Worm (Caenorhabditis elegans) whole organism, early embryonic: ENCODE data around the gene K03A11.1.

Source experiments
- B0310.2 ChIP-seq: sonication (generic microtip); optimal IDR thresholded peaks from 2 replicates; lab custom pipeline; 2016; ENCODE audit warnings: mild to moderate bottlenecking, missing genetic modification characterization, missing compliant biosample characterization
- F13C5.2 ChIP-seq: sonication (generic microtip); optimal IDR thresholded peaks from 2 replicates; lab custom pipeline; 2017; ENCODE audit warnings: mild to moderate bottlenecking, missing genetic modification characterization, inconsistent platforms, missing compliant biosample characterization
- aly-1 ChIP-seq: sonication (generic microtip); optimal IDR thresholded peaks from 2 replicates; lab custom pipeline; 2016; ENCODE audit warnings: missing genetic modification characterization, missing compliant biosample characterization
- ama-1 ChIP-seq: fragments of 150-350 bp; optimal IDR thresholded peaks from 2 replicates; lab custom pipeline; 2014
- ceh-13 ChIP-seq: fragments of 200-800 bp; sonication (Bioruptor generic); optimal IDR thresholded peaks from 2 replicates; lab custom pipeline; 2018; ENCODE audit warnings: mild to moderate bottlenecking, missing genetic modification characterization, missing compliant biosample characterization
- ceh-36 ChIP-seq: sonication (generic microtip); optimal IDR thresholded peaks from 2 replicates; lab custom pipeline; 2016; ENCODE audit warnings: missing genetic modification characterization, inconsistent platforms, missing compliant biosample characterization
- ets-7 ChIP-seq: sonication (generic microtip); optimal IDR thresholded peaks from 2 replicates; lab custom pipeline; 2016; ENCODE audit warnings: missing genotype, missing genetic modification characterization, missing compliant biosample characterization
- flt-1 ChIP-seq: fragments of 200-800 bp; sonication (Bioruptor generic); IDR thresholded peaks from 2 replicates; pipeline ENCODE4 v1.3.6; 2022; ENCODE audit warnings: missing genetic modification characterization, missing compliant biosample characterization
- hmbx-1 ChIP-seq: sonication (generic microtip); optimal IDR thresholded peaks from 2 replicates; lab custom pipeline; 2016; ENCODE audit warnings: mild to moderate bottlenecking, missing genetic modification characterization, missing compliant biosample characterization
- hmg-4 ChIP-seq: fragments of 200-800 bp; sonication (Bioruptor generic); optimal IDR thresholded peaks from 2 replicates; lab custom pipeline; 2018; ENCODE audit warnings: mild to moderate bottlenecking, missing genetic modification characterization, missing compliant biosample characterization
- hnd-1 ChIP-seq: sonication (generic microtip); optimal IDR thresholded peaks from 2 replicates; lab custom pipeline; 2016; ENCODE audit warnings: missing genetic modification characterization, missing compliant biosample characterization
- pes-1 ChIP-seq: fragments of 200-800 bp; sonication (Bioruptor generic); IDR thresholded peaks from 2 replicates; pipeline ENCODE4 v1.3.6; 2022; ENCODE audit warnings: missing genetic modification reagents, missing genetic modification characterization, missing compliant biosample characterization
- scrt-1 ChIP-seq: fragments of 200-800 bp; sonication (Bioruptor generic); IDR thresholded peaks from 2 replicates; pipeline ENCODE4 v1.3.6; 2022; ENCODE audit warnings: missing genetic modification characterization, missing compliant biosample characterization
- sea-1 ChIP-seq: fragments of 200-800 bp; sonication (Bioruptor generic); conservative IDR thresholded peaks from 2 replicates; pipeline ENCODE4 v1.3.6; 2022; ENCODE audit warnings: missing genetic modification characterization, missing compliant biosample characterization
- tbx-11 ChIP-seq: fragments of 200-800 bp; sonication (Bioruptor generic); IDR thresholded peaks from 2 replicates; pipeline ENCODE4 v1.3.6; 2022; ENCODE audit warnings: missing genetic modification characterization, missing compliant biosample characterization
- tbx-37 ChIP-seq: fragments of 200-800 bp; sonication (Bioruptor generic); conservative IDR thresholded peaks from 2 replicates; pipeline ENCODE4 v1.3.6; 2022; ENCODE audit warnings: missing genetic modification reagents, missing genetic modification characterization, missing compliant biosample characterization
- tra-4 ChIP-seq: sonication (generic microtip); optimal IDR thresholded peaks from 2 replicates; lab custom pipeline; 2017; ENCODE audit warnings: missing genetic modification characterization, missing compliant biosample characterization

Gene K03A11.1

ce11 chrX:13077872-13078271 lies 26.4 kb downstream of the K03A11.1 start, which contains the start of gene K03A11.4:
Gene K03A11.4 (plus strand): TSS chrX:13078172.
- no peak for TF ChIP-seq B0310.2 (tag; lab: Kevin White, UChicago)
- TF ChIP-seq ets-7 = no peak
- no peak for TF ChIP-seq F13C5.2 (tag; lab: Kevin White, UChicago)
- no peak for TF ChIP-seq scrt-1
- no peak for TF ChIP-seq flt-1 (GFP tag; lab: Robert Waterston, UW)

DNA sequence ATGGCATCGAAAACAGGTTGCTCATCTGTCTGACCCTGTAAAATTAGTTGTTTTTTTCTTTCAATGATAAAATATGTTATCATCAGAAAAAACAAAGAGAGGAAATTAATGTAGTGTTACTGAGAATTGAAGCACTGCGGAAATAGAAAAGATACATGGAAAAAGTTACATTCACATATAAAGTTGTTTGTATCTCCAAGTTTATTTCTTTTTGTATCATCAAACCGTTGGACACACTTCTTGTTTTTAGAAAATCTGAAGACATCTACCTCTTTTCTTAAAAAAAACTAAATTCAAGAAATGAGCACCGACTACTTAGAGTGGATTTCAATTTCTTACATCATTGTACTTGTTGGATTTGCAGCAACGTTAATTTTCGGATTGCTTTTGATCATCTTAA lies 30.8 kb downstream of the K03A11.1 start, which contains the start of gene str-10:
Gene str-10, plus strand, starts transcription at position 301 of the 400 bp plus-strand sequence.
- TF ChIP-seq hnd-1 (tag; lab: Kevin White, UChicago) (no peak), aly-1 (tag; lab: Kevin White, UChicago) (no peak), tbx-37 (no peak), ceh-13 (GFP tag; lab: Kevin White, UChicago) (no peak), F13C5.2 (tag; lab: Kevin White, UChicago) (no peak), tra-4 (tag; lab: Kevin White, UChicago) (no peak), tbx-11 (GFP tag; lab: Robert Waterston, UW) (no peak)

DNA sequence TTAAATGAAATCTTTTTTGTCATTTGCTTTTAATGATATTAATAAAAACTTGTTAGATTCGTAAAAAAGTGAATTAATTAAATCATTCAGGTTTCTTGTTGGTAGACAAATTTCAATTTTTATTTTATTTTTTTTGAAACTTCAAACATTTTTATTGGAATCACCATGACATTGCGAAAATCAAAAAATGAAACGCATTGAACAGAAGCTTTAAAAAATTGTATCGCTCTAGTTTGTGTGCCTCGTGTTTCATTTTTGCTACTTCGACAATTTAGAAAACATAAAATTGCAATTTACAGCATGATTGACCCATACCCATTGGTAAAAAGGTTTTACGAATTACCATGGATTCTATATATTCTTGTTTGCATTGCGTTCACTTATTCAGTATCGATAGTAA lies 32.8 kb downstream of the K03A11.1 start, which contains the start of gene R03G8.1:
Gene R03G8.1, plus strand, starts transcription at position 301 of the 400 bp plus-strand sequence.
- no peak for TF ChIP-seq ceh-36 (tag; lab: Kevin White, UChicago)
- no peak for TF ChIP-seq tra-4 (tag; lab: Kevin White, UChicago)
- no peak for TF ChIP-seq aly-1 (tag; lab: Kevin White, UChicago)

ce11 chrX:13088539-13088938 lies 37.0 kb downstream of the K03A11.1 start:
- no peak for TF ChIP-seq aly-1 (tag; lab: Kevin White, UChicago)
- no peak for TF ChIP-seq B0310.2 (tag; lab: Kevin White, UChicago)
- no peak for TF ChIP-seq ceh-36 (tag; lab: Kevin White, UChicago)
- TF ChIP-seq tra-4 (tag; lab: Kevin White, UChicago) = no peak
- TF ChIP-seq flt-1 (GFP tag; lab: Robert Waterston, UW) = no peak
- no peak for TF ChIP-seq pes-1 (GFP tag; lab: Robert Waterston, UW)
- TF ChIP-seq hmg-4 = no peak
- TF ChIP-seq tbx-37 = no peak
- no peak for TF ChIP-seq tbx-11 (GFP tag; lab: Robert Waterston, UW)
- TF ChIP-seq hnd-1 (tag; lab: Kevin White, UChicago) = no peak
- TF ChIP-seq scrt-1 = no peak
- TF ChIP-seq sea-1 (GFP tag; lab: Robert Waterston, UW) = no peak
- TF ChIP-seq hmbx-1 (tag; lab: Kevin White, UChicago) = no peak
- no peak for TF ChIP-seq F13C5.2 (tag; lab: Kevin White, UChicago)

DNA sequence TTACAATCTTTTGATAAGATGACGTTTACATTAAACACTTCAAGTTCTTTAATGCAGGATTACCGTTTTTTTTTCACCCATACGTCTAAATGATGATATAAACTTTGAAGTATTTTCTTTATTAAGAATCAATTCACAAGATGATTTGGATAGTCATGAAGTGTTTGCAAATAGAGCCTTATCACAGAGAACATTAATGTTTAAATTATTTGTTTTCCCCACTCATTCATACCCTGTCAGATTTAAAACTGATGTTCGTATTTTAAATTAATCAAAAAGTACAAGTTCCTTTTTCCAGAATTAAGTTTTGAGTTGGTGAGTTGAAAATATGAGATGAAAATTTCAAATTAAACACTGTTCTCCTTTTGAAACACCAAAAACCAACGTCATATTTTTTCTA lies 39.2 kb downstream of the K03A11.1 start, which contains the start of gene R03G8.3:
Gene R03G8.3, plus strand, starts transcription at position 301 of the 400 bp plus-strand sequence.
- no peak for TF ChIP-seq hmbx-1 (tag; lab: Kevin White, UChicago)
- no peak for TF ChIP-seq tra-4 (tag; lab: Kevin White, UChicago)
- no peak for TF ChIP-seq tbx-37
- TF ChIP-seq sea-1 (GFP tag; lab: Robert Waterston, UW) = no peak
- TF ChIP-seq ceh-36 (tag; lab: Kevin White, UChicago) = no peak
- no peak for TF ChIP-seq scrt-1
- no peak for TF ChIP-seq B0310.2 (tag; lab: Kevin White, UChicago)
- TF ChIP-seq ama-1 = no peak
- no peak for TF ChIP-seq tbx-11 (GFP tag; lab: Robert Waterston, UW)
- TF ChIP-seq ceh-13 (GFP tag; lab: Kevin White, UChicago) = no peak
- TF ChIP-seq hmg-4 = no peak
- no peak for TF ChIP-seq hnd-1 (tag; lab: Kevin White, UChicago)
- TF ChIP-seq flt-1 (GFP tag; lab: Robert Waterston, UW) = no peak
- TF ChIP-seq pes-1 (GFP tag; lab: Robert Waterston, UW) = no peak
- TF ChIP-seq ets-7 = no peak

ce11 chrX:13091199-13091598 lies 39.7 kb downstream of the K03A11.1 start:
- no peak for TF ChIP-seq tbx-37
- TF ChIP-seq tra-4 (tag; lab: Kevin White, UChicago) = no peak
- no peak for TF ChIP-seq scrt-1
- TF ChIP-seq hmg-4 = no peak
- TF ChIP-seq aly-1 (tag; lab: Kevin White, UChicago) = no peak

ce11 chrX:13100410-13100809 lies 48.9 kb downstream of the K03A11.1 start, which contains the start of gene R03G8.6:
Gene R03G8.6 (minus strand): TSS chrX:13100510.
- TF ChIP-seq sea-1 (GFP tag; lab: Robert Waterston, UW) (no peak), aly-1 (tag; lab: Kevin White, UChicago) (no peak), B0310.2 (tag; lab: Kevin White, UChicago) (no peak), F13C5.2 (tag; lab: Kevin White, UChicago) (no peak), tbx-11 (GFP tag; lab: Robert Waterston, UW) (no peak), tbx-37 (no peak), hmg-4 (no peak), hmbx-1 (tag; lab: Kevin White, UChicago) (no peak), ceh-13 (GFP tag; lab: Kevin White, UChicago) (no peak), ama-1 (no peak), ceh-36 (tag; lab: Kevin White, UChicago) (no peak), hnd-1 (tag; lab: Kevin White, UChicago) (no peak), tra-4 (tag; lab: Kevin White, UChicago) (no peak), scrt-1 (no peak), flt-1 (GFP tag; lab: Robert Waterston, UW) (no peak), pes-1 (GFP tag; lab: Robert Waterston, UW) (no peak), ets-7 (no peak)

- no peak for TF ChIP-seq hnd-1 (tag; lab: Kevin White, UChicago)
- TF ChIP-seq pes-1 (GFP tag; lab: Robert Waterston, UW) = no peak
- no peak for TF ChIP-seq tra-4 (tag; lab: Kevin White, UChicago)
- no peak for TF ChIP-seq hmg-4
- TF ChIP-seq F13C5.2 (tag; lab: Kevin White, UChicago) = no peak
Measured at ce11 chrX:13102838-13103237, 51.3 kb downstream of the K03A11.1 start.
